Worm (Caenorhabditis elegans) whole organism, late embryonic: ENCODE data around the gene C54E4.12.

Source experiments
- Y22D7AL.16 ChIP-seq: sonication (generic microtip); optimal IDR thresholded peaks from 2 replicates; lab custom pipeline; 2016; ENCODE audit warnings: missing genetic modification characterization, missing compliant biosample characterization
- ahr-1 ChIP-seq: sonication (generic microtip); optimal IDR thresholded peaks from 2 replicates; lab custom pipeline; 2016; ENCODE audit warnings: missing genetic modification characterization, missing compliant biosample characterization
- ceh-9 ChIP-seq: sonication (generic microtip); optimal IDR thresholded peaks from 2 replicates; lab custom pipeline; 2016; ENCODE audit warnings: mild to moderate bottlenecking, missing genetic modification characterization, inconsistent platforms, missing compliant biosample characterization
- ets-4 ChIP-seq: sonication (generic microtip); optimal IDR thresholded peaks from 2 replicates; lab custom pipeline; 2016; ENCODE audit warnings: missing genetic modification characterization, missing compliant biosample characterization
- gmeb-2 ChIP-seq: sonication (generic microtip); optimal IDR thresholded peaks from 2 replicates; lab custom pipeline; 2016; ENCODE audit warnings: missing genetic modification characterization, inconsistent platforms, missing compliant biosample characterization
- hlh-15 ChIP-seq: sonication (generic microtip); optimal IDR thresholded peaks from 2 replicates; lab custom pipeline; 2016; ENCODE audit warnings: missing genetic modification characterization, missing compliant biosample characterization
- nhr-11 ChIP-seq: fragments of 150-350 bp; optimal IDR thresholded peaks from 2 replicates; lab custom pipeline; 2014; ENCODE audit warnings: missing biosample characterization, missing genetic modification characterization
- pros-1 ChIP-seq: fragments of 150-350 bp; optimal IDR thresholded peaks from 2 replicates; lab custom pipeline; 2014; ENCODE audit warnings: missing biosample characterization, missing genetic modification reagents, missing genetic modification characterization
- ref-2 ChIP-seq: sonication (generic microtip); optimal IDR thresholded peaks from 2 replicates; lab custom pipeline; 2016; ENCODE audit warnings: missing genetic modification characterization, missing compliant biosample characterization
- sdc-2 ChIP-seq: sonication (generic microtip); optimal IDR thresholded peaks from 2 replicates; lab custom pipeline; 2016; ENCODE audit warnings: missing genotype, missing genetic modification characterization, missing compliant biosample characterization
- syd-9 ChIP-seq: sonication (generic microtip); optimal IDR thresholded peaks from 2 replicates; lab custom pipeline; 2016; ENCODE audit warnings: mild to moderate bottlenecking, missing genetic modification characterization, moderate library complexity, missing compliant biosample characterization
- unc-42 ChIP-seq: sonication (generic microtip); optimal IDR thresholded peaks from 2 replicates; lab custom pipeline; 2016; ENCODE audit warnings: missing genotype, missing genetic modification characterization, missing compliant biosample characterization
- ztf-16 ChIP-seq: sonication (generic microtip); optimal IDR thresholded peaks from 2 replicates; lab custom pipeline; 2017; ENCODE audit warnings: missing genetic modification characterization, missing compliant biosample characterization

- TF ChIP-seq Y22D7AL.16 (tag; lab: Kevin White, UChicago) (no peak), sdc-2 (tag; lab: Kevin White, UChicago) (no peak), ets-4 (tag; lab: Kevin White, UChicago) (no peak), syd-9 (tag; lab: Kevin White, UChicago) (no peak), nhr-11 (tag; lab: Kevin White, UChicago) (no peak), ahr-1 (no peak), ceh-9 (tag; lab: Kevin White, UChicago) (no peak), gmeb-2 (tag; lab: Kevin White, UChicago) (no peak), ref-2 (tag; lab: Kevin White, UChicago) (no peak), ztf-16 (tag; lab: Kevin White, UChicago) (no peak), unc-42 (no peak), hlh-15 (tag; lab: Kevin White, UChicago) (no peak), pros-1 (tag; lab: Kevin White, UChicago) (no peak)
Measured at ce11 chrIV:2149247-2149756, 8.9 kb upstream of the C54E4.12 start, which contains the start of gene C54E4.5.
